Fruit fly (Drosophila melanogaster) whole organism, wandering third instar larva: ENCODE data around the gene CG32985.

ENCODE experiments used
- Abd-B ChIP-seq: fragments of >200 bp; optimal IDR thresholded peaks from 2 replicates; lab custom pipeline; 2017; ENCODE audit warnings: missing biosample characterization, missing genetic modification characterization
- CG9705 ChIP-seq: fragments of 200-800 bp; sonication (Bioruptor generic); optimal IDR thresholded peaks from 2 replicates; lab custom pipeline; 2018; ENCODE audit warnings: missing biosample characterization, mild to moderate bottlenecking, missing genetic modification characterization
- CrebA ChIP-seq: fragments of 200-800 bp; sonication (Bioruptor generic); optimal IDR thresholded peaks from 2 replicates; lab custom pipeline; 2016; ENCODE audit warnings: missing biosample characterization, mild to moderate bottlenecking, missing genetic modification characterization, borderline replicate concordance
- Dfd ChIP-seq: fragments of >200 bp; optimal IDR thresholded peaks from 2 replicates; lab custom pipeline; 2017; ENCODE audit warnings: missing biosample characterization, missing genetic modification characterization
- Dif ChIP-seq: fragments of 200-275, 200-300 bp; sonication (Bioruptor generic); optimal IDR thresholded peaks from 2 replicates; lab custom pipeline; 2018; ENCODE audit warnings: missing biosample characterization, missing genetic modification characterization; ENCODE audit not compliant: partially characterized antibody
- GATAd ChIP-seq: sonication (Bioruptor generic); optimal IDR thresholded peaks from 2 replicates; lab custom pipeline; 2016; ENCODE audit warnings: missing biosample characterization, missing genetic modification characterization
- HLH106 ChIP-seq: fragments of 200-800 bp; optimal IDR thresholded peaks from 3 replicates; lab custom pipeline; 2019; ENCODE audit warnings: missing biosample characterization, mild to moderate bottlenecking, missing genetic modification characterization, moderate library complexity
- Hnf4 ChIP-seq: fragments of 200-800 bp; sonication (Bioruptor generic); optimal IDR thresholded peaks from 2 replicates; lab custom pipeline; 2016; ENCODE audit warnings: missing biosample characterization, mild to moderate bottlenecking, missing genetic modification characterization
- Hr78 ChIP-seq: fragments of >200 bp; optimal IDR thresholded peaks from 2 replicates; lab custom pipeline; 2017; ENCODE audit warnings: missing biosample characterization, missing genetic modification characterization
- Hr83 ChIP-seq: fragments of 200-300 bp; sonication (Bioruptor generic); optimal IDR thresholded peaks from 2 replicates; lab custom pipeline; 2016; ENCODE audit warnings: missing biosample characterization, mild to moderate bottlenecking, missing genetic modification characterization, moderate library complexity; ENCODE audit not compliant: poor library complexity, severe bottlenecking
- Jra ChIP-seq: sonication (Bioruptor generic); optimal IDR thresholded peaks from 2 replicates; lab custom pipeline; 2016; ENCODE audit warnings: missing biosample characterization, missing genetic modification characterization
- Mio ChIP-seq: sonication (Bioruptor generic); optimal IDR thresholded peaks from 2 replicates; lab custom pipeline; 2016; ENCODE audit warnings: missing biosample characterization, missing genetic modification characterization
- Myc ChIP-seq: fragments of >200 bp; optimal IDR thresholded peaks from 2 replicates; lab custom pipeline; 2017
- N ChIP-seq: fragments of >200 bp; optimal IDR thresholded peaks from 2 replicates; lab custom pipeline; 2018; ENCODE audit warnings: missing biosample characterization, missing external identifiers, missing genetic modification characterization
- OdsH ChIP-seq: fragments of 200-800 bp; sonication (Bioruptor generic); optimal IDR thresholded peaks from 2 replicates; lab custom pipeline; 2016; ENCODE audit warnings: missing biosample characterization, mild to moderate bottlenecking, missing genetic modification characterization
- Sp1 ChIP-seq: fragments of 200-800 bp; sonication (Bioruptor generic); optimal IDR thresholded peaks from 3 replicates; lab custom pipeline; 2019; ENCODE audit warnings: missing biosample characterization, mild to moderate bottlenecking, missing genetic modification characterization, moderate library complexity
- Vsx2 ChIP-seq: fragments of 200-300, 225-300 bp; sonication (Bioruptor generic); optimal IDR thresholded peaks from 2 replicates; lab custom pipeline; 2018; ENCODE audit warnings: missing biosample characterization, missing genetic modification characterization; ENCODE audit not compliant: partially characterized antibody
- br ChIP-seq: fragments of 200-800 bp; sonication (Bioruptor generic); optimal IDR thresholded peaks from 2 replicates; lab custom pipeline; 2016; ENCODE audit warnings: missing biosample characterization, missing genetic modification characterization
- brk ChIP-seq: fragments of 200-800 bp; sonication (Bioruptor generic); optimal IDR thresholded peaks from 2 replicates; lab custom pipeline; 2016; ENCODE audit warnings: missing biosample characterization, mild to moderate bottlenecking, missing genetic modification characterization
- dl ChIP-seq, 2 experiments: fragments of 175-275, 200-275 bp in 1 of 2; fragments of 200-275 bp in 1 of 2; sonication (Bioruptor generic); optimal IDR thresholded peaks; lab custom pipeline; 2018; ENCODE audit warnings: mild to moderate bottlenecking in 2 of 2, missing biosample characterization in 2 of 2, missing genetic modification characterization in 2 of 2, moderate library complexity in 2 of 2; ENCODE audit not compliant: partially characterized antibody in 2 of 2, insufficient read depth in 1 of 2
- dmrt93B ChIP-seq: fragments of 200-800 bp; sonication (Bioruptor generic); optimal IDR thresholded peaks from 2 replicates; lab custom pipeline; 2018; ENCODE audit warnings: missing biosample characterization, mild to moderate bottlenecking, missing genetic modification characterization
- dsf ChIP-seq: sonication (Bioruptor generic); optimal IDR thresholded peaks from 2 replicates; lab custom pipeline; 2016; ENCODE audit warnings: missing biosample characterization, missing genetic modification characterization, borderline replicate concordance
- ey ChIP-seq: fragments of 200-800 bp; sonication (Bioruptor generic); optimal IDR thresholded peaks from 2 replicates; lab custom pipeline; 2016; ENCODE audit warnings: missing biosample characterization, missing genetic modification characterization
- foxo ChIP-seq, 2 experiments: fragments of 200-800 bp; sonication (Bioruptor generic); optimal IDR thresholded peaks; 2 replicates in 1 of 2; 3 replicates in 1 of 2; lab custom pipeline; 2016 to 2017; ENCODE audit warnings: missing biosample characterization in 2 of 2, missing genetic modification characterization in 2 of 2
- fru ChIP-seq: fragments of 200-800 bp; sonication (Bioruptor generic); optimal IDR thresholded peaks from 3 replicates; lab custom pipeline; 2016; ENCODE audit warnings: missing biosample characterization, mild to moderate bottlenecking, missing genetic modification characterization
- h ChIP-seq: fragments of 200-800 bp; sonication (Bioruptor generic); optimal IDR thresholded peaks from 3 replicates; lab custom pipeline; 2016; ENCODE audit warnings: missing biosample characterization, mild to moderate bottlenecking, missing genetic modification characterization
- jim ChIP-seq: fragments of 175-275, 200-325 bp; sonication (Bioruptor generic); optimal IDR thresholded peaks from 2 replicates; lab custom pipeline; 2016; ENCODE audit warnings: missing biosample characterization, mild to moderate bottlenecking, missing genetic modification characterization
- lola ChIP-seq: fragments of >200 bp; optimal IDR thresholded peaks from 2 replicates; lab custom pipeline; 2017; ENCODE audit warnings: missing biosample characterization, missing genetic modification characterization
- pan ChIP-seq: fragments of >200 bp; optimal IDR thresholded peaks from 2 replicates; lab custom pipeline; 2017
- psq ChIP-seq: fragments of 200-800 bp; sonication (Bioruptor generic); optimal IDR thresholded peaks from 3 replicates; lab custom pipeline; 2017; ENCODE audit warnings: missing biosample characterization, mild to moderate bottlenecking, missing genetic modification characterization, moderate library complexity
- rgr ChIP-seq: fragments of 200-800 bp; sonication (Bioruptor generic); optimal IDR thresholded peaks from 3 replicates; lab custom pipeline; 2016; ENCODE audit warnings: missing biosample characterization, mild to moderate bottlenecking, missing genetic modification characterization
- sv ChIP-seq: fragments of 200-800 bp; sonication (Bioruptor generic); optimal IDR thresholded peaks from 3 replicates; lab custom pipeline; 2016; ENCODE audit warnings: missing biosample characterization, missing genetic modification characterization
- tai ChIP-seq: sonication (Bioruptor generic); optimal IDR thresholded peaks from 2 replicates; lab custom pipeline; 2016; ENCODE audit warnings: missing biosample characterization, missing genetic modification characterization
- usp ChIP-seq: fragments of >200 bp; optimal IDR thresholded peaks from 2 replicates; lab custom pipeline; 2017; ENCODE audit warnings: missing biosample characterization, missing genetic modification characterization
- woc ChIP-seq: sonication (Bioruptor generic); optimal IDR thresholded peaks from 2 replicates; lab custom pipeline; 2016; ENCODE audit warnings: missing biosample characterization, mild to moderate bottlenecking, missing genetic modification characterization

CG32985 gene

dm6 chr2L:8921934-8922333, 40.4 kb upstream of the CG32985 start:
- TF ChIP-seq sv (GFP tag; lab: Kevin White, UChicago) (no peak), Hr83 (GFP tag; lab: Kevin White, UChicago) (no peak), Jra (GFP tag; lab: Kevin White, UChicago) (no peak), HLH106 (tag; lab: Kevin White, UChicago) (no peak), Abd-B (GFP tag; lab: Kevin White, UChicago) (no peak), CrebA (GFP tag; lab: Kevin White, UChicago) (no peak), OdsH (GFP tag; lab: Kevin White, UChicago) (no peak), Vsx2 (no peak), dl (GFP tag; optimal IDR thresholded peaks at IDR 0.05; lab: Kevin White, UChicago; ENCODE audit: insufficient read depth in 1 of 2, partially characterized antibody in 2 of 2) (no peak), br (no peak)
- TF ChIP-seq, all 38 proteins: peak for 0

dm6 chr2L:8923405-8923804, 38.9 kb upstream of the CG32985 start:
- TF ChIP-seq ey (GFP tag; lab: Kevin White, UChicago), result peak; percentile 22
- TF ChIP-seq foxo (GFP tag; optimal IDR thresholded peaks at IDR 0.05; lab: Kevin White, UChicago), result peak in 1 of 2 experiments; percentile 6
- peak; percentile 45 for TF ChIP-seq h (GFP tag; lab: Kevin White, UChicago)
- TF ChIP-seq fru (GFP tag; lab: Kevin White, UChicago), result peak; percentile 4
- TF ChIP-seq Hnf4 (GFP tag; lab: Kevin White, UChicago), result no peak

- no peak for TF ChIP-seq usp
- TF ChIP-seq Hr78 (GFP tag; lab: Kevin White, UChicago), result no peak
- no peak for TF ChIP-seq Dfd (GFP tag; lab: Kevin White, UChicago)
- no peak for TF ChIP-seq Abd-B (GFP tag; lab: Kevin White, UChicago)
- TF ChIP-seq rgr, result no peak
- no peak for TF ChIP-seq dmrt93B (GFP tag; lab: Kevin White, UChicago)
- TF ChIP-seq GATAd (GFP tag; lab: Kevin White, UChicago), result no peak
- no peak for TF ChIP-seq Mio (GFP tag; lab: Kevin White, UChicago)
- TF ChIP-seq br, result no peak
- TF ChIP-seq pan (lab: Kevin White, UChicago), result no peak
- TF ChIP-seq CG9705, result no peak
- TF ChIP-seq sv (GFP tag; lab: Kevin White, UChicago), result no peak
- TF ChIP-seq N, result no peak
- TF ChIP-seq fru (GFP tag; lab: Kevin White, UChicago), result no peak
- no peak for TF ChIP-seq OdsH (GFP tag; lab: Kevin White, UChicago)
- no peak for TF ChIP-seq Hnf4 (GFP tag; lab: Kevin White, UChicago)
- TF ChIP-seq brk (GFP tag; lab: Kevin White, UChicago), result no peak
- TF ChIP-seq Dif (GFP tag; lab: Kevin White, UChicago), result no peak
- no peak for TF ChIP-seq Vsx2
- no peak for TF ChIP-seq CrebA (GFP tag; lab: Kevin White, UChicago)
These were observed 31.2 kb upstream of the CG32985 start for dm6 chr2L:8931176-8931575.

dm6 chr2L:8933710-8934242, 28.6 kb upstream of the CG32985 start, which contains the start of gene Tsp29Fa:
Gene Tsp29Fa, plus strand, starts transcription at chr2L:8933962.
- TF ChIP-seq fru (GFP tag; lab: Kevin White, UChicago) (no peak), ey (GFP tag; lab: Kevin White, UChicago) (no peak), dsf (GFP tag; lab: Kevin White, UChicago) (no peak), br (no peak), jim (no peak), CrebA (GFP tag; lab: Kevin White, UChicago) (no peak), Myc (lab: Kevin White, UChicago) (no peak), rgr (no peak), HLH106 (tag; lab: Kevin White, UChicago) (no peak), usp (no peak), CG9705 (no peak), pan (lab: Kevin White, UChicago) (no peak), psq (no peak), N (no peak)

DNA sequence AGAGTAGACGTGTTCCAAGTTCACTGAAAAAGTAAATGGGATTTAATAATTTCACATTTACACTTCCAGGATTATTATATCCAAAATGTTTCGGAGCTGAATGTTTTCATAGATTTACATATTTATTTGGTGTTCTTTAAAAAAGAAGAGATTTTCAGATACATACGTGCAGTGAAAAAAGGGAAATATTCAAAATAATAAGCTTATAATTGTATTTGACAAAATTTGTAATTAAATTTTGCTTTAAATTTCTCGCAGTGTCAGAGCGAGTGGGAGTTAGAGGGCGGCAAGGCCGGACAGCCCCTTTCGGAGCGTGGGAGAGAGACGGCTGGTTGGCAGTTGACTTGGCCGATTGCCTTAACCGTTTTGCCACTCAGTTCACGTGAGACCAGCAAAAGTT, 25.3 kb upstream of the CG32985 start, which contains the start of gene Tsp29Fb:
Tsp29Fb (plus strand) TSS at position 388 of the 400 bp plus-strand sequence.
- TF ChIP-seq CG9705, result peak; percentile 63
- no peak for TF ChIP-seq GATAd (GFP tag; lab: Kevin White, UChicago)
- TF ChIP-seq dsf (GFP tag; lab: Kevin White, UChicago), result no peak
- no peak for TF ChIP-seq N
- TF ChIP-seq Hnf4 (GFP tag; lab: Kevin White, UChicago), result peak; percentile 55
- TF ChIP-seq Abd-B (GFP tag; lab: Kevin White, UChicago), result no peak
- TF ChIP-seq Sp1 (GFP tag; lab: Kevin White, UChicago), result peak; percentile 87
- no peak for TF ChIP-seq pan (lab: Kevin White, UChicago)
- TF ChIP-seq Myc (lab: Kevin White, UChicago), result no peak
- TF ChIP-seq usp, result no peak
- no peak for TF ChIP-seq Mio (GFP tag; lab: Kevin White, UChicago)
- TF ChIP-seq psq, result peak; percentile 64
- TF ChIP-seq brk (GFP tag; lab: Kevin White, UChicago), result peak; percentile 67
- peak in 1 of 2 experiments; percentile 87 for TF ChIP-seq foxo (GFP tag; optimal IDR thresholded peaks at IDR 0.05; lab: Kevin White, UChicago)
- TF ChIP-seq rgr, result peak; percentile 79
- TF ChIP-seq HLH106 (tag; lab: Kevin White, UChicago), result peak; percentile 88
- TF ChIP-seq CrebA (GFP tag; lab: Kevin White, UChicago), result no peak
- peak; percentile 24 for TF ChIP-seq Vsx2
- peak; percentile 60 for TF ChIP-seq woc (GFP tag; lab: Kevin White, UChicago)
- TF ChIP-seq Hr78 (GFP tag; lab: Kevin White, UChicago), result no peak
- no peak for TF ChIP-seq lola (GFP tag; lab: Kevin White, UChicago)
- peak; percentile 80 for TF ChIP-seq ey (GFP tag; lab: Kevin White, UChicago)
- TF ChIP-seq Jra (GFP tag; lab: Kevin White, UChicago), result peak; percentile 28
- peak; percentile 87 for TF ChIP-seq h (GFP tag; lab: Kevin White, UChicago)
- no peak for TF ChIP-seq jim
- TF ChIP-seq tai (GFP tag; lab: Kevin White, UChicago), result peak; percentile 39
